Worm (Caenorhabditis elegans): ENCODE data around the gene cyp-13B1.

Gene cyp-13B1

DNA sequence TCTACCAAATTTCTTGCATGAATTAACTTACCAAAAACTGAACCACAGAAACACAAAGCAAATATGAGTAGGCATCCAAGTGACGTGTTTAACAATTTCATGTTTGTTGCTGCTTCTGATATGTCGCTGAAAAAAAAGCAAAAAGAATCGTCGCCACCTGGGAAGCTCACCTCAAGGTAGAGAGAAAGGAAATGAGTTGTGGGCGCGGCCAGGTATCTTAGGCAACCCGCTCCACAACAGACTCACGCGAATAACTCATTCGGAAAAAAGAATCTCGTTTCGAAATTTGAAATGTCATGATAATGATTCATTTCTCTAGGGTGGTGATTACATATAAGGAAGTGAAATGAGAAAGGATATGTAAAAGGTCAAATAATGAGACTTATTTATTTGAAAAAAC, 14.5 kb downstream of the cyp-13B1 start, which contains the start of gene irld-2:
Gene irld-2 (minus strand): TSS at position 101 of the 400 bp plus-strand sequence.
- no peak for TF ChIP-seq mes-4 (tag; optimal IDR thresholded peaks at IDR 0.05)
- no peak for TF ChIP-seq die-1 (tag; optimal IDR thresholded peaks at IDR 0.05)
- no peak for TF ChIP-seq F22D6.2 (tag; optimal IDR thresholded peaks at IDR 0.05)
- no peak for TF ChIP-seq B0019.2 (GFP tag; conservative IDR thresholded peaks at IDR 0.05)
- no peak for TF ChIP-seq sptf-2 (GFP tag; optimal IDR thresholded peaks at IDR 0.05)

DNA sequence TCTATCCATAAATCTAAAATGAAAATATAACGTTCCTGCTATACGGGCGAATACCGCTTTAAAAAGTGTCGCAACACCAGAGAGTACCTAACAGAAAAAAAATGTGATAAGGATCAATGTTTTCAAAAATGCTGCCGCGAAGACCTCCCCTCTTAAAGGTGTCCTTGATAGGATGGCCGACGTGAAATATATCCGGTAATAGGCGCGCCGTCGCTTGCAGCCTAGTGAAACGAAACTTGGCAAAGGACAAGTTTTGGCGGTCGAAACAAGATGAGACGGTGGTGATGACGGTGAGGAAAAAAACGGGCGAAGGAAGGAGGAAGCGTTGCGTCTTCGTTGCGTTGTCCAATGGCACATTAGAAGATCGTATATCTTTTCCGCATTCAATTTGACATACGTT, 20.6 kb downstream of the cyp-13B1 start:
- TF ChIP-seq ceh-100 (GFP tag; IDR thresholded peaks at IDR 0.05) (no peak), F55B11.4 (tag; optimal IDR thresholded peaks at IDR 0.05; ENCODE audit: borderline replicate concordance, insufficient read depth) (no peak), lsl-1 (GFP tag; optimal IDR thresholded peaks at IDR 0.05) (no peak), rec-8 (tag; optimal IDR thresholded peaks at IDR 0.05) (no peak), ama-1 (optimal IDR thresholded peaks at IDR 0.05) (no peak), ama-1 (GFP tag; optimal IDR thresholded peaks at IDR 0.05) (no peak), madf-10 (tag; optimal IDR thresholded peaks at IDR 0.05) (no peak), atf-7 (tag; optimal IDR thresholded peaks at IDR 0.05) (no peak), madf-8 (GFP tag; conservative IDR thresholded peaks at IDR 0.05) (no peak), cebp-2 (GFP tag; IDR thresholded peaks at IDR 0.05) (no peak), F49E8.2 (tag; optimal IDR thresholded peaks at IDR 0.05; ENCODE audit: insufficient read depth) (no peak), ccch-3 (GFP tag; optimal IDR thresholded peaks at IDR 0.05) (no peak), pbrm-1 (GFP tag; IDR thresholded peaks at IDR 0.05) (no peak), mxl-1 (tag; optimal IDR thresholded peaks at IDR 0.05) (no peak), hrde-1 (tag; optimal IDR thresholded peaks at IDR 0.05; ENCODE audit: borderline replicate concordance) (no peak), nhr-27 (tag; optimal IDR thresholded peaks at IDR 0.05) (no peak), ztf-28 (GFP tag; IDR thresholded peaks at IDR 0.05) (no peak), nfyb-1 (GFP tag; IDR thresholded peaks at IDR 0.05) (no peak), ceh-79 (tag; optimal IDR thresholded peaks at IDR 0.05) (no peak), sptf-2 (GFP tag; optimal IDR thresholded peaks at IDR 0.05) (no peak), Y53G8AR.9 (GFP tag; conservative IDR thresholded peaks at IDR 0.05) (no peak)

DNA sequence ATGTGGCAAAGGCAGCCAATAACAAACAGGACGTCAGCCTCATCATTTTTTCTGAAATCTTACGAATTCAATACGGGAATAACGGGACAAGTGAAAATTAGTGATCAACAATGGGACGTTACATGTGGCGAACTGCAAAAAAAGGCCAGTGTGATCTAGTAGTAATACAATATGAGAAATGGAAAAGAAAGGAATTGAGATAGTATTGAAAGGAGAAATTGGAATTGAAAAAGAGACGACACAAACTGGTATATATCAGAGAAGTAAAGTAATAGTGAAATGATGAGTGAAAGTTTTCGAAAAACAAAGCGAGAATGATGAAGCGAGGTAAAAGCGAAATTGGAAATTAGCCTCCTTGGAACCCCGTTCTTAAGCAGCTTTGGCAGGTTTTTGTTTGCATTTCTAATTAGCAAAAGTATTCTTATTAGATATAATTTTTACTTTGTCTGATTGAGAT, 21.9 kb downstream of the cyp-13B1 start, which contains the start of gene C49F8.3:
Gene C49F8.3 (minus strand): TSS at position 51 of the 457 bp plus-strand sequence.
- TF ChIP-seq hlh-26 (GFP tag; conservative IDR thresholded peaks at IDR 0.05): no peak
- TF ChIP-seq let-607 (tag; optimal IDR thresholded peaks at IDR 0.05): peak in 1 of 2 experiments; percentile 63

DNA sequence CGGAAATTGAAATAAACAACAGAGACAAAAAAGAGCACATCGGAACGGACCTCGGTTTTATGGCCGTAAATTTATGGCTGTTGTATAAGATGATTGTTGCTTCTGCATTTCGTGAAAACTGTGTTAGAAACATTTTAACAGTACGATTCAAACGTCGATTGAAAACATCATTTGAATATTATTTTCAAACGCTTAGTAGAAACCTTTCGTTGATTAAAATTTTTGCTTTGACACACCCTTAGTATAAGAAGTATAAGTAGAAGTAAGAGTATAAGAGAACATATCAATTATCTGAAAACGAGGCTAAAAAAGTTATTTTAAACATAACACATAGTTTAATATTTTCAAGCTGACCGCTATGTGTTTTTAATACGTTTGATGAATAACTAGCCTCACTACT, 24.7 kb downstream of the cyp-13B1 start:
- TF ChIP-seq sptf-2 (GFP tag; optimal IDR thresholded peaks at IDR 0.05): no peak
- no peak for TF ChIP-seq xnd-1 (tag; optimal IDR thresholded peaks at IDR 0.05)
- no peak for TF ChIP-seq hrde-1 (tag; optimal IDR thresholded peaks at IDR 0.05; ENCODE audit: borderline replicate concordance)
- no peak for TF ChIP-seq gei-17 (GFP tag; optimal IDR thresholded peaks at IDR 0.05)
- no peak for TF ChIP-seq F52B5.7 (tag; optimal IDR thresholded peaks at IDR 0.05)
- TF ChIP-seq ztf-26 (tag; optimal IDR thresholded peaks at IDR 0.05): no peak
- TF ChIP-seq ceh-79 (tag; optimal IDR thresholded peaks at IDR 0.05): no peak
- TF ChIP-seq Y79H2A.3 (GFP tag; conservative IDR thresholded peaks at IDR 0.05): no peak
- no peak for TF ChIP-seq nhr-120 (GFP tag; IDR thresholded peaks at IDR 0.05)
- no peak for TF ChIP-seq mxl-1 (tag; optimal IDR thresholded peaks at IDR 0.05)
- no peak for TF ChIP-seq Y53F4B.3 (GFP tag; IDR thresholded peaks at IDR 0.05)
- TF ChIP-seq sdz-38 (tag; optimal IDR thresholded peaks at IDR 0.05): no peak
- no peak for TF ChIP-seq C17E4.6 (GFP tag; IDR thresholded peaks at IDR 0.05)
- no peak for TF ChIP-seq aptf-2 (GFP tag; conservative IDR thresholded peaks at IDR 0.05)
- no peak for TF ChIP-seq egrh-3 (GFP tag; IDR thresholded peaks at IDR 0.05)
- TF ChIP-seq K11D2.4 (GFP tag; IDR thresholded peaks at IDR 0.05): no peak
- TF ChIP-seq nhr-80 (tag; optimal IDR thresholded peaks at IDR 0.05): no peak
- TF ChIP-seq hmg-20 (GFP tag; IDR thresholded peaks at IDR 0.05): no peak
- no peak for TF ChIP-seq egl-44 (GFP tag; IDR thresholded peaks at IDR 0.05)
- no peak for TF ChIP-seq F57C9.4 (tag; optimal IDR thresholded peaks at IDR 0.05)

All from whole organism, young adult.